Worm (Caenorhabditis elegans): ENCODE results near the gene C23G10.5.

DNA sequence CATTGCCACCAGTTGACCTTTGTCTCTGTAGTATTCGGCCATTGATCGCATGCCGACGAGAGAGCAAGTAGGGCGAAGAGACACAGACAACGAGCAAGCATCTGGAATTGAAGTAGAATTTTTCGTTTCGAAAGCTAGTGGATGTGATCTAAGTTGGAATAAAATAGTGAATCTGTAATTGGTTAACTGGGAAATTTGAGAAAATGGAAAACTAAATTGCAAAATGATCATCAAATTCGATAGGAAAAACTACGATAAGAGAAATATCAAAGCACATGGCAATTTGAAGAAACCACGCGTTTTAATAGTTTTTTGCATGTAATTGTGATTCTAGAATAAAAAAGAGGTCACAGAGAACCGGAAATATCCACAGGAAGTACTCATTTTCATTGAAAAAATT lies 14.1 kb upstream of the C23G10.5 start, which contains the start of gene F42A10.6:
- TF ChIP-seq W03F9.2 (tag; optimal IDR thresholded peaks at IDR 0.05) = no peak
- no peak for TF ChIP-seq dao-5 (tag; optimal IDR thresholded peaks at IDR 0.05)
- TF ChIP-seq him-1 (tag; optimal IDR thresholded peaks at IDR 0.05) = no peak
